Worm (Caenorhabditis elegans) whole organism, L4 larva: ENCODE results near the gene R02D5.3.

ENCODE experiments used
- T26A8.4 ChIP-seq: fragments of 200-800 bp; sonication (Bioruptor generic); IDR thresholded peaks from 2 replicates; pipeline ENCODE4 v1.3.6; 2022; ENCODE audit warnings: missing genetic modification characterization, missing compliant biosample characterization
- Y105C5A.15 ChIP-seq: fragments of 200-800 bp; sonication (Bioruptor generic); IDR thresholded peaks from 2 replicates; pipeline ENCODE4 v1.3.6; 2022; ENCODE audit warnings: missing genetic modification characterization, missing compliant biosample characterization
- Y5F2A.4 ChIP-seq: fragments of 200-800 bp; sonication (Bioruptor generic); optimal IDR thresholded peaks from 2 replicates; lab custom pipeline; 2018; ENCODE audit warnings: mild to moderate bottlenecking, missing genetic modification characterization, missing compliant biosample characterization
- Y75B8A.6 ChIP-seq: fragments of 200-800 bp; sonication (Bioruptor generic); IDR thresholded peaks from 2 replicates; pipeline ENCODE4 v1.3.6; 2022; ENCODE audit warnings: missing genetic modification reagents, missing genetic modification characterization, missing compliant biosample characterization
- aly-2 ChIP-seq: sonication (generic microtip); optimal IDR thresholded peaks from 2 replicates; lab custom pipeline; 2018; ENCODE audit warnings: missing biosample characterization, missing genetic modification characterization
- ceh-20 ChIP-seq: fragments of 200-800 bp; sonication (Bioruptor generic); IDR thresholded peaks from 2 replicates; pipeline ENCODE4 v1.3.6; 2022; ENCODE audit warnings: missing genetic modification reagents, missing genetic modification characterization, missing compliant biosample characterization
- ceh-28 ChIP-seq: fragments of 150-350 bp; optimal IDR thresholded peaks from 2 replicates; lab custom pipeline; 2014; ENCODE audit warnings: missing biosample characterization, missing genetic modification reagents, missing genetic modification characterization
- ces-1 ChIP-seq: fragments of 150-350 bp; sonication (generic microtip); optimal IDR thresholded peaks from 4 replicates; lab custom pipeline; 2014; ENCODE audit warnings: missing biosample characterization, missing genetic modification reagents, missing genetic modification characterization
- daf-16 ChIP-seq, 3 experiments: sonication (generic microtip); optimal IDR thresholded peaks; 2 replicates each; lab custom pipeline; 2016 to 2017; ENCODE audit warnings: missing genetic modification characterization in 3 of 3, missing genetic modification reagents in 3 of 3, mild to moderate bottlenecking in 2 of 3, missing compliant biosample characterization in 2 of 3, missing biosample characterization in 1 of 3, moderate library complexity in 1 of 3
- daf-8 ChIP-seq: fragments of 200-800 bp; sonication (Bioruptor generic); IDR thresholded peaks from 2 replicates; pipeline ENCODE4 v1.3.6; 2022; ENCODE audit warnings: missing genetic modification characterization, missing compliant biosample characterization
- dve-1 ChIP-seq: sonication (generic microtip); optimal IDR thresholded peaks from 2 replicates; lab custom pipeline; 2017; ENCODE audit warnings: antibody characterized with exemption, mild to moderate bottlenecking, missing genetic modification characterization, missing compliant biosample characterization; ENCODE audit not compliant: insufficient read depth
- egl-27 ChIP-seq: sonication (generic microtip); optimal IDR thresholded peaks from 3 replicates; lab custom pipeline; 2017; ENCODE audit warnings: missing biosample characterization, missing genetic modification reagents, missing genetic modification characterization
- fkh-10 ChIP-seq: fragments of 150-350 bp; optimal IDR thresholded peaks from 2 replicates; lab custom pipeline; 2014; ENCODE audit warnings: missing biosample characterization, missing genetic modification reagents, missing genetic modification characterization
- hif-1 ChIP-seq, 2 experiments: sonication (generic microtip); optimal IDR thresholded peaks; 2 replicates each; lab custom pipeline; 2016 to 2017; ENCODE audit warnings: missing compliant biosample characterization in 2 of 2, missing genetic modification characterization in 2 of 2, missing genetic modification reagents in 2 of 2, missing genotype in 2 of 2, mild to moderate bottlenecking in 1 of 2
- hlh-11 ChIP-seq: fragments of 200-800 bp; sonication (Bioruptor generic); optimal IDR thresholded peaks from 2 replicates; lab custom pipeline; 2018; ENCODE audit warnings: mild to moderate bottlenecking, missing genetic modification characterization, missing compliant biosample characterization
- hlh-30 ChIP-seq: sonication (generic microtip); optimal IDR thresholded peaks from 2 replicates; lab custom pipeline; 2017; ENCODE audit warnings: antibody characterized with exemption, mild to moderate bottlenecking, missing genetic modification characterization, missing compliant biosample characterization; ENCODE audit not compliant: insufficient read depth
- hmg-1.1 ChIP-seq: fragments of 200-800 bp; sonication (Bioruptor generic); IDR thresholded peaks from 2 replicates; pipeline ENCODE4 v1.3.6; 2022; ENCODE audit warnings: missing genetic modification reagents, missing genetic modification characterization, missing compliant biosample characterization
- lin-38 ChIP-seq: fragments of 200-800 bp; sonication (Bioruptor generic); IDR thresholded peaks from 2 replicates; pipeline ENCODE4 v1.3.6; 2022; ENCODE audit warnings: missing genetic modification reagents, missing genetic modification characterization, missing compliant biosample characterization
- lin-39 ChIP-seq: fragments of 150-350 bp; optimal IDR thresholded peaks from 2 replicates; lab custom pipeline; 2014; ENCODE audit warnings: missing biosample characterization, missing genetic modification reagents, missing genetic modification characterization
- lsy-2 ChIP-seq, 2 experiments: fragments of 150-350 bp in 1 of 2; sonication (generic microtip) in 1 of 2; optimal IDR thresholded peaks; 2 replicates each; lab custom pipeline; 2014 to 2017; ENCODE audit warnings: missing biosample characterization in 2 of 2, missing genetic modification characterization in 2 of 2
- madf-5 ChIP-seq, 2 experiments: fragments of 200-800 bp; sonication (Bioruptor generic); IDR thresholded peaks; 2 replicates each; pipeline ENCODE4 v1.3.6; 2022; ENCODE audit warnings: missing compliant biosample characterization in 2 of 2, missing genetic modification characterization in 2 of 2
- mep-1 ChIP-seq: fragments of 150-350 bp; sonication (generic microtip); optimal IDR thresholded peaks from 3 replicates; lab custom pipeline; 2014; ENCODE audit warnings: missing biosample characterization, missing genetic modification characterization
- mes-2 ChIP-seq: sonication (generic microtip); optimal IDR thresholded peaks from 2 replicates; lab custom pipeline; 2016; ENCODE audit warnings: missing genotype, mild to moderate bottlenecking, missing genetic modification characterization, missing compliant biosample characterization; ENCODE audit not compliant: poor library complexity, severe bottlenecking
- mxl-2 ChIP-seq: fragments of 200-800 bp; sonication (Bioruptor generic); conservative IDR thresholded peaks from 2 replicates; pipeline ENCODE4 v1.3.6; 2022; ENCODE audit warnings: missing genetic modification reagents, missing genetic modification characterization, missing compliant biosample characterization
- nhr-10 ChIP-seq: fragments of 150-350 bp; optimal IDR thresholded peaks from 2 replicates; lab custom pipeline; 2014; ENCODE audit warnings: missing biosample characterization, missing genetic modification characterization
- nhr-11 ChIP-seq: fragments of 150-350 bp; optimal IDR thresholded peaks from 2 replicates; lab custom pipeline; 2014; ENCODE audit warnings: missing biosample characterization, missing genetic modification characterization
- nhr-237 ChIP-seq: sonication (generic microtip); optimal IDR thresholded peaks from 2 replicates; lab custom pipeline; 2017; ENCODE audit warnings: missing biosample characterization, missing genetic modification characterization
- nhr-25 ChIP-seq: sonication (generic microtip); optimal IDR thresholded peaks from 2 replicates; lab custom pipeline; 2017; ENCODE audit warnings: missing genetic modification characterization, mild to moderate bottlenecking, missing compliant biosample characterization, antibody characterized with exemption, moderate library complexity, borderline replicate concordance; ENCODE audit not compliant: insufficient read depth
- nhr-6 ChIP-seq: fragments of 150-350 bp; optimal IDR thresholded peaks from 2 replicates; lab custom pipeline; 2014; ENCODE audit warnings: missing biosample characterization, missing genetic modification characterization
- pqm-1 ChIP-seq: sonication (generic microtip); optimal IDR thresholded peaks from 2 replicates; lab custom pipeline; 2017; ENCODE audit warnings: missing biosample characterization, missing genetic modification characterization
- sdz-12 ChIP-seq: fragments of 200-800 bp; sonication (Bioruptor generic); optimal IDR thresholded peaks from 2 replicates; lab custom pipeline; 2018; ENCODE audit warnings: mild to moderate bottlenecking, missing genetic modification characterization, missing compliant biosample characterization
- snpc-4 ChIP-seq: fragments of 150-350 bp; optimal IDR thresholded peaks from 2 replicates; lab custom pipeline; 2014; ENCODE audit warnings: missing biosample characterization, missing genetic modification characterization
- unc-130 ChIP-seq: sonication (generic microtip); optimal IDR thresholded peaks from 2 replicates; lab custom pipeline; 2016; ENCODE audit warnings: missing genetic modification reagents, missing genetic modification characterization, missing compliant biosample characterization
- zag-1 ChIP-seq: fragments of 150-350 bp; optimal IDR thresholded peaks from 2 replicates; lab custom pipeline; 2014; ENCODE audit warnings: missing biosample characterization, missing genetic modification characterization
- ztf-7 ChIP-seq: fragments of 150-350 bp; optimal IDR thresholded peaks from 2 replicates; lab custom pipeline; 2014; ENCODE audit warnings: missing biosample characterization, missing genetic modification characterization

R02D5.3 gene

ce11 chrV:14523788-14524582 is 41.0 kb downstream of the R02D5.3 start, which contains the start of gene ril-1 (continued):
- TF ChIP-seq mes-2 (tag; lab: Kevin White, UChicago) (peak; percentile 77), daf-8 (GFP tag; lab: Robert Waterston, UW) (no peak), dve-1 (tag; lab: Kevin White, UChicago) (no peak), hmg-1.1 (GFP tag; lab: Robert Waterston, UW) (peak; percentile 45; the same call in 1 of the 2 replicates), lsy-2 (tag; optimal IDR thresholded peaks at IDR 0.05; lab: Kevin White, UChicago) (peak in 1 of 2 experiments; percentile 66), lin-38 (GFP tag; lab: Robert Waterston, UW) (peak; percentile 62), mep-1 (tag; lab: Kevin White, UChicago) (peak; percentile 75), fkh-10 (no peak), nhr-25 (tag; lab: Kevin White, UChicago) (no peak), hif-1 (tag; optimal IDR thresholded peaks at IDR 0.05; lab: Kevin White, UChicago) (peak in 1 of 2 experiments; percentile 28), egl-27 (no peak), unc-130 (GFP tag; lab: Kevin White, UChicago) (no peak), mxl-2 (GFP tag; lab: Robert Waterston, UW) (no peak), lin-39 (no peak), nhr-11 (tag; lab: Kevin White, UChicago) (no peak), nhr-6 (tag; lab: Kevin White, UChicago) (peak; percentile 89), hlh-30 (peak; percentile 35), daf-16 (GFP tag; optimal IDR thresholded peaks at IDR 0.05; lab: Kevin White, UChicago) (no peak), daf-16 (tag; optimal IDR thresholded peaks at IDR 0.05; lab: Kevin White, UChicago) (peak; percentile 40), sdz-12 (no peak), ceh-20 (GFP tag; lab: Robert Waterston, UW) (no peak)
- TF ChIP-seq, all 104 proteins: peak for 16

ce11 chrV:14525089-14525488 is 42.1 kb downstream of the R02D5.3 start, which contains the start of gene hda-1:
TSS of gene hda-1 (plus strand) at chrV:14525389.
- TF ChIP-seq T26A8.4: no peak
- TF ChIP-seq nhr-237: no peak
- no peak for TF ChIP-seq pqm-1 (tag; lab: Kevin White, UChicago)
- no peak for TF ChIP-seq madf-5 (GFP tag; IDR thresholded peaks at IDR 0.05; lab: Robert Waterston, UW)
- TF ChIP-seq zag-1 (tag; lab: Kevin White, UChicago): no peak
- no peak for TF ChIP-seq sdz-12
- TF ChIP-seq hif-1 (tag; optimal IDR thresholded peaks at IDR 0.05; lab: Kevin White, UChicago): no peak
- TF ChIP-seq ceh-28 (tag; lab: Kevin White, UChicago): no peak
- TF ChIP-seq lsy-2 (tag; optimal IDR thresholded peaks at IDR 0.05; lab: Kevin White, UChicago): no peak
- TF ChIP-seq ztf-7: no peak
- TF ChIP-seq snpc-4: no peak
- TF ChIP-seq hlh-11 (tag; lab: Kevin White, UChicago): no peak
- TF ChIP-seq nhr-10 (tag; lab: Kevin White, UChicago): no peak
- no peak for TF ChIP-seq daf-16 (GFP tag; optimal IDR thresholded peaks at IDR 0.05; lab: Kevin White, UChicago)
- no peak for TF ChIP-seq daf-16 (tag; optimal IDR thresholded peaks at IDR 0.05; lab: Kevin White, UChicago)
- no peak for TF ChIP-seq Y105C5A.15 (GFP tag; lab: Robert Waterston, UW)
- TF ChIP-seq aly-2 (tag; lab: Kevin White, UChicago): no peak
- TF ChIP-seq ceh-20 (GFP tag; lab: Robert Waterston, UW): no peak
- TF ChIP-seq mep-1 (tag; lab: Kevin White, UChicago): no peak
- no peak for TF ChIP-seq Y75B8A.6

ce11 chrV:14527210-14527609 is 44.2 kb downstream of the R02D5.3 start:
- TF ChIP-seq ces-1 (GFP tag; lab: Kevin White, UChicago) (peak; percentile 53), nhr-237 (no peak), Y5F2A.4 (no peak)
